Fruit fly (Drosophila melanogaster): ENCODE data around the gene CG43703.

Gene CG43703

DNA sequence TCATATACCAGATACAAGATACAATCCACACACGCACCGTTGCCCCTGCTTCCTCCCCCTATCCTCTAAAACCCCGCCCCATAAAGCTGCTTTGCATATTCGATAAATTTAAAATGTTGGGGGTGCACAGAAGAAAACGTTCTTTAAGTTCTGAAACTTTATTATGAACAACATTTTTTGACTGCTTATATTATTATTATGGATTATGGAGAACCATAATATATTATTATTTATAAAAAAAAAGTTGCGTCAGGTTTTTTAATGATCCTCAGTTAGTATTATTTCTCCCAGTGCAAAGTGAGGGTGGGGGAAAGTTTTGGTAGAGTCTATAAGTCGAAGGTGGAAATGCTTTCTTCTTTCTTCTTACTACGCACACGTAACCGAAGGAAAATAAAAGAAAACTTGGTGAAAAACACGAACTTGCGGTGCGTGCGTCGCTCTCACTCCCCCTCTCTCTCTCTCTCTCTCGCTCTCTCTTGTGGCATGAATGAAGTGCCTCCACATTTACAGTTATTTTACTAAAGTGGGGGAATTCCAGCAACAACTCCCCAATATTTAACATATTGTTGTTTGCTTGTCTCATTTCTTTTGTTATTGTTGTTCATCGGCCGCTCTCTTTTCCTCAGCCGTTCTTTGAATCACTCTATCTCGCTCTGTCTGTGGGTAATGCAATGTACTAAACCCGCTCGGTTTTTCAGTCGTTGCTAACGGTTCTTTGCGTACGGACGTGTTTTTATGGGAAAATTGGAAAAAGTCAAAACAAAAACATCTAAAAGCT lies 24.2 kb downstream of the CG43703 start (continued):
- TF ChIP-seq CG10462 (GFP tag; optimal IDR thresholded peaks at IDR 0.05) = peak; percentile 25
- TF ChIP-seq CG12744 (GFP tag; optimal IDR thresholded peaks at IDR 0.05) = no peak
- peak; percentile 70 for TF ChIP-seq Dek (tag; optimal IDR thresholded peaks at IDR 0.05)
- TF ChIP-seq CG6791 (GFP tag; IDR thresholded peaks at IDR 0.05; ENCODE audit: partially characterized antibody) = no peak
- TF ChIP-seq Chrac-16 (GFP tag; optimal IDR thresholded peaks at IDR 0.05) = peak; percentile 72
- TF ChIP-seq ssp (GFP tag; IDR thresholded peaks at IDR 0.05) = peak; percentile 77
- no peak for TF ChIP-seq Taf1 (GFP tag; IDR thresholded peaks at IDR 0.05)
- TF ChIP-seq CG2678 (tag; optimal IDR thresholded peaks at IDR 0.05) = peak; percentile 89
- TF ChIP-seq kay (GFP tag; optimal IDR thresholded peaks at IDR 0.05) = peak; percentile 18
- TF ChIP-seq CG3065 (GFP tag; optimal IDR thresholded peaks at IDR 0.05) = peak; percentile 51
- TF ChIP-seq CG2120 (GFP tag; optimal IDR thresholded peaks at IDR 0.05) = no peak
- TF ChIP-seq CG16813 (GFP tag; IDR thresholded peaks at IDR 0.05; ENCODE audit: partially characterized antibody) = no peak
- TF ChIP-seq CG12659 (GFP tag; optimal IDR thresholded peaks at IDR 0.05) = peak; percentile 62
- TF ChIP-seq sens (GFP tag) = peak; percentile 64
- peak; percentile 73 for TF ChIP-seq onecut (GFP tag; IDR thresholded peaks at IDR 0.05)
- peak; percentile 88 for TF ChIP-seq CG2875 (GFP tag; optimal IDR thresholded peaks at IDR 0.05)
- TF ChIP-seq vfl (GFP tag; optimal IDR thresholded peaks at IDR 0.05) = no peak
- TF ChIP-seq Ets97D (GFP tag; optimal IDR thresholded peaks at IDR 0.05) = no peak
- peak; percentile 87 for TF ChIP-seq CG17385 (GFP tag; optimal IDR thresholded peaks at IDR 0.05)
- TF ChIP-seq dati (GFP tag; IDR thresholded peaks at IDR 0.05) = peak; percentile 38; the same call in 1 of the 2 replicates
- peak; percentile 79 for TF ChIP-seq lmd (GFP tag; IDR thresholded peaks at IDR 0.05)
- TF ChIP-seq BEAF-32 (GFP tag; optimal IDR thresholded peaks at IDR 0.05) = no peak
- peak in 1 of 3 experiments; percentile 80 for TF ChIP-seq lola (GFP tag; optimal IDR thresholded peaks at IDR 0.05)
- TF ChIP-seq CG7839 (tag; optimal IDR thresholded peaks at IDR 0.05) = peak; percentile 87
- TF ChIP-seq chinmo (GFP tag; IDR thresholded peaks at IDR 0.05; ENCODE audit: partially characterized antibody) = 0 out of 4 replicates have a peak, but pooled peaks have one; percentile 44
- TF ChIP-seq nom (GFP tag; optimal IDR thresholded peaks at IDR 0.05) = no peak
- peak; percentile 16 for TF ChIP-seq Fer1 (GFP tag; optimal IDR thresholded peaks at IDR 0.05)
- TF ChIP-seq Sox100B (GFP tag; optimal IDR thresholded peaks at IDR 0.05) = peak; percentile 80
- TF ChIP-seq CG8089 (GFP tag; optimal IDR thresholded peaks at IDR 0.05) = no peak
- no peak for TF ChIP-seq toy (GFP tag; IDR thresholded peaks at IDR 0.05)
- peak; percentile 75 for TF ChIP-seq Deaf1 (tag; optimal IDR thresholded peaks at IDR 0.05)
- peak; percentile 74 for TF ChIP-seq CG1233 (GFP tag; optimal IDR thresholded peaks at IDR 0.05)
- no peak for TF ChIP-seq CG1647 (GFP tag; optimal IDR thresholded peaks at IDR 0.05)
- peak; percentile 85 for TF ChIP-seq CG13424 (tag; optimal IDR thresholded peaks at IDR 0.05)
- TF ChIP-seq zfh2 (GFP tag; optimal IDR thresholded peaks at IDR 0.05) = no peak
- TF ChIP-seq bigmax (GFP tag; optimal IDR thresholded peaks at IDR 0.05) = no peak
- peak; percentile 73 for TF ChIP-seq ap (GFP tag; IDR thresholded peaks at IDR 0.05)
- no peak for TF ChIP-seq mirr (GFP tag; optimal IDR thresholded peaks at IDR 0.05)
- TF ChIP-seq Tbp (GFP tag; optimal IDR thresholded peaks at IDR 0.05) = no peak
- TF ChIP-seq CG7928 (GFP tag; optimal IDR thresholded peaks at IDR 0.05) = no peak
- TF ChIP-seq sc (optimal IDR thresholded peaks at IDR 0.05) = no peak
- TF ChIP-seq sc (GFP tag; optimal IDR thresholded peaks at IDR 0.05) = peak; percentile 91
- TF ChIP-seq bowl (GFP tag; IDR thresholded peaks at IDR 0.05) = peak; percentile 75
- no peak for TF ChIP-seq corto (GFP tag; optimal IDR thresholded peaks at IDR 0.05)
- TF ChIP-seq wek (GFP tag; optimal IDR thresholded peaks at IDR 0.05) = no peak
- peak; percentile 2 to 36 for TF ChIP-seq chif (GFP tag; optimal IDR thresholded peaks at IDR 0.05)
- no peak for TF ChIP-seq HLHmδ (GFP tag; optimal IDR thresholded peaks at IDR 0.05)
- no peak for TF ChIP-seq Hey (tag; optimal IDR thresholded peaks at IDR 0.05)
- no peak for TF ChIP-seq NK7.1 (GFP tag; optimal IDR thresholded peaks at IDR 0.05)

All from whole organism, embryonic.